Worm (Caenorhabditis elegans): Measurements from ENCODE around the gene cpg-18.
A peak's percentile ranks its signal among the peaks of the same experiment; 100 is the strongest.

- TF ChIP-seq ceh-82 (tag; optimal IDR thresholded peaks at IDR 0.05) (no peak), lin-15B (tag; optimal IDR thresholded peaks at IDR 0.05) (no peak), nhr-67 (tag; optimal IDR thresholded peaks at IDR 0.05) (no peak), ceh-28 (tag; optimal IDR thresholded peaks at IDR 0.05) (no peak), elt-1 (tag; optimal IDR thresholded peaks at IDR 0.05) (peak; percentile 88)
Measured at ce11 chrIV:5758695-5759094, 23.9 kb downstream of the cpg-18 start.

All from whole organism, L3 larva.